Worm (Caenorhabditis elegans): ENCODE measurements around the gene F41B5.1.

DNA sequence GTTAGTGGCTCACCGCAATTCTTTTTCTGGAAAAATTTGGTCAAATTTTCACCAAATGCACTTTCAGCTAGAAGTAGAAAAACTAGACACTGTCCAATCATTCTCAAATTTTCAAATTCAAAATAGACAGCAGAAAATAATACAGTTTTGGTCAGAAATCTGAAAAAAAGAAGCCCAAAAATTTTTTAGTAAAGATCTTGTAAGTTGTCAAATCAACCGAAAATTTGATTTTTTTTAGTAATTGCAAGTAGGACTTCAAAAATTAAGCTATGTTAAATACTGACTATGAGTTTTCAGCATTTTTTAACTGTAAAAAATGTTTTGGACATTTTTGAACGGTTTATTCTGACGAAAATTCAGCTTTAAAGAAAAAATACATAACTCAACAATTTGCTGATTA is 45.6 kb downstream of the F41B5.1 start, which contains the start of gene Y19D10B.8:
- TF ChIP-seq rnt-1 (tag; optimal IDR thresholded peaks at IDR 0.05) (no peak), mec-3 (tag; optimal IDR thresholded peaks at IDR 0.05; ENCODE audit: borderline replicate concordance) (no peak), che-1 (tag; optimal IDR thresholded peaks at IDR 0.05) (no peak), fax-1 (tag; optimal IDR thresholded peaks at IDR 0.05) (no peak), pag-3 (tag; optimal IDR thresholded peaks at IDR 0.05; ENCODE audit: borderline replicate concordance) (no peak)
